Fruit fly (Drosophila melanogaster): ENCODE measurements around the gene CG32473.

Gene CG32473

dm6 chr3R:13273462-13273861 is 29.0 kb upstream of the CG32473 start:
- TF ChIP-seq OdsH (GFP tag; optimal IDR thresholded peaks at IDR 0.05), result peak; percentile 6
- no peak for TF ChIP-seq CrebA (GFP tag; optimal IDR thresholded peaks at IDR 0.05; ENCODE audit: borderline replicate concordance)
- TF ChIP-seq Hr83 (GFP tag; optimal IDR thresholded peaks at IDR 0.05; ENCODE audit: poor library complexity, severe bottlenecking), result no peak
- TF ChIP-seq h (GFP tag; optimal IDR thresholded peaks at IDR 0.05), result peak; percentile 10
- TF ChIP-seq CG32264 (GFP tag; optimal IDR thresholded peaks at IDR 0.05), result no peak
- TF ChIP-seq sv (GFP tag; optimal IDR thresholded peaks at IDR 0.05), result no peak
- TF ChIP-seq Rel (GFP tag; optimal IDR thresholded peaks at IDR 0.05), result no peak
- peak; percentile 6 for TF ChIP-seq Rel (tag; optimal IDR thresholded peaks at IDR 0.05)
- no peak for TF ChIP-seq sage (GFP tag; optimal IDR thresholded peaks at IDR 0.05)
- TF ChIP-seq Dif (GFP tag; optimal IDR thresholded peaks at IDR 0.05; ENCODE audit: partially characterized antibody), result peak; percentile 10

DNA sequence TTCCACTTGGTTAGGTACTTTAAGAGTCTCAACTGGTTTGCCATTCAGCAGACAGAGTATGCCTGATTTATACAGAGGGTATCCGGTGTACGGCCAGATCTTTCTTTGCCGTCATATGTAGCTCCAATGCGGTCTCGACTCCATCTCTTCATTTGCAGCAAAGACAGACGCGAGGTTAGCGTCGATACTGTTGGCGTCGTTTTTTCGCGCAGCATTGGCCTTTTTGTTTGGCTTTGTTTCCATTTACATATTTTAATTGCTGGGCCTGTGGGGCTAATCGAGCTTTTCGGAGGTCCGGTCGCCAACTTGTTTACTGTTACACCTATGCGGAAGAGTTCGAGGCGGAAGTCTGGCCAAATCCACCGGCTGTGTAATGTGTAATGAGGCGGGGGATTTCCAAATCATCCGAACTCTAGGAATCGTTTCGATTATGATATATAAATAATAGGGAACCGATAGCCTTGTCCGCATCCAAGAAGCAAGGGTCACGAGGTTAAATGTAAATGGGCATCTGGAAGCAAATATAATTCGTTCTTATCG is 28.1 kb upstream of the CG32473 start:
- TF ChIP-seq Hr83 (GFP tag; optimal IDR thresholded peaks at IDR 0.05; ENCODE audit: poor library complexity, severe bottlenecking) (no peak), Sp1 (GFP tag; optimal IDR thresholded peaks at IDR 0.05) (no peak), rgr (GFP tag; optimal IDR thresholded peaks at IDR 0.05) (no peak), CG9705 (GFP tag; optimal IDR thresholded peaks at IDR 0.05) (no peak), psq (GFP tag; optimal IDR thresholded peaks at IDR 0.05) (no peak)

DNA sequence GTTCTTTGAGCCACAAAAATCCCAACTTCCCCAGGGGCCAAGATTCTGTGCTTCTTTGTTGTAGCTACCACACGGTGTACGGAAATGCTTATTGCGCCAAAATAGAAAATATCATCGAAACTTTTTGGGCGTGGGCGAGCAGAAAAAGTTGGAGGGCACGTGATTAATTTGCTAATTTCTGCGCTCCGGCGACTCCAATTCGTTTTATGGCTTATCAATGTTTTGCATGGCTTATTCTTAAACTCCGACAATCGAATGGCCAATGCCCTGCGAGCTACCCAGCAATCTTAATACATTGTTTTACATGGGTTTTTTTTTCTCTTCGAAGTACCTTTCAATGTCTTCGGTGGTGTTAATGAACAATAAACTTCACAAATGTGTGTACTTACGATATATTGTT is 27.0 kb upstream of the CG32473 start:
- no peak for TF ChIP-seq lola (GFP tag; optimal IDR thresholded peaks at IDR 0.05)
- TF ChIP-seq woc (GFP tag; optimal IDR thresholded peaks at IDR 0.05), result no peak
- TF ChIP-seq Jra (GFP tag; optimal IDR thresholded peaks at IDR 0.05), result no peak
- no peak for TF ChIP-seq ey (GFP tag; optimal IDR thresholded peaks at IDR 0.05)
- no peak for TF ChIP-seq h (GFP tag; optimal IDR thresholded peaks at IDR 0.05)
- no peak for TF ChIP-seq CG9705 (GFP tag; optimal IDR thresholded peaks at IDR 0.05)
- no peak for TF ChIP-seq N (GFP tag; optimal IDR thresholded peaks at IDR 0.05)
- no peak for TF ChIP-seq Myc (optimal IDR thresholded peaks at IDR 0.05)
- TF ChIP-seq HLH106 (tag; optimal IDR thresholded peaks at IDR 0.05), result no peak
- TF ChIP-seq Mio (GFP tag; optimal IDR thresholded peaks at IDR 0.05), result no peak
- no peak for TF ChIP-seq usp (GFP tag; optimal IDR thresholded peaks at IDR 0.05)
- no peak for TF ChIP-seq Dfd (GFP tag; optimal IDR thresholded peaks at IDR 0.05)
- TF ChIP-seq CrebA (GFP tag; optimal IDR thresholded peaks at IDR 0.05; ENCODE audit: borderline replicate concordance), result no peak
- no peak for TF ChIP-seq Vsx2 (GFP tag; optimal IDR thresholded peaks at IDR 0.05; ENCODE audit: partially characterized antibody)
- no peak for TF ChIP-seq dl (GFP tag; optimal IDR thresholded peaks at IDR 0.05; ENCODE audit: insufficient read depth in 1 of 2, partially characterized antibody in 2 of 2)
- TF ChIP-seq Sp1 (GFP tag; optimal IDR thresholded peaks at IDR 0.05), result no peak

DNA sequence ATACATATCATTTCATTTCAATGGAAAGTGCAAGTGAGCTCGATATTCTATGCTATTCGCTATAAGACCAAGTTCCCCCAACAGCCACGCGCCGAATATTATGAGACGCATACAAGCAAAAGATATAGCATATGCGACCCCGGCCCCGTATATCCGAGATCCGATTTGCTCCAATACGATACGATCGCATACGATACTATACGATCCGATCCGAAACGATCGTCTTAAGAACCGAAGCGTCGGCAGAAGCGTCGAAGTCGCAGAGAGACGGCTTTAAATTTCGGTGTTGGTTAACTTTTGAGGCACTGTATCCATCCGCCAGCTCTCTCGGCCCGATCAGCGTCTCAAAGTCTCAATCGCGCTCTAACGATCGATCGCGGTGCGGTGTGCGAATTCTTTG is 23.0 kb upstream of the CG32473 start, which contains the start of gene CG8630:
CG8630 (plus strand) TSS at position 303 of the 400 bp plus-strand sequence.
- TF ChIP-seq woc (GFP tag; optimal IDR thresholded peaks at IDR 0.05) (no peak), Dfd (GFP tag; optimal IDR thresholded peaks at IDR 0.05) (no peak), Hr83 (GFP tag; optimal IDR thresholded peaks at IDR 0.05; ENCODE audit: poor library complexity, severe bottlenecking) (no peak), CG9705 (GFP tag; optimal IDR thresholded peaks at IDR 0.05) (no peak), CrebA (GFP tag; optimal IDR thresholded peaks at IDR 0.05; ENCODE audit: borderline replicate concordance) (no peak), rgr (GFP tag; optimal IDR thresholded peaks at IDR 0.05) (no peak), Dif (GFP tag; optimal IDR thresholded peaks at IDR 0.05; ENCODE audit: partially characterized antibody) (no peak), Abd-B (GFP tag; optimal IDR thresholded peaks at IDR 0.05) (no peak), Myc (optimal IDR thresholded peaks at IDR 0.05) (no peak), br (GFP tag; optimal IDR thresholded peaks at IDR 0.05) (no peak)

DNA sequence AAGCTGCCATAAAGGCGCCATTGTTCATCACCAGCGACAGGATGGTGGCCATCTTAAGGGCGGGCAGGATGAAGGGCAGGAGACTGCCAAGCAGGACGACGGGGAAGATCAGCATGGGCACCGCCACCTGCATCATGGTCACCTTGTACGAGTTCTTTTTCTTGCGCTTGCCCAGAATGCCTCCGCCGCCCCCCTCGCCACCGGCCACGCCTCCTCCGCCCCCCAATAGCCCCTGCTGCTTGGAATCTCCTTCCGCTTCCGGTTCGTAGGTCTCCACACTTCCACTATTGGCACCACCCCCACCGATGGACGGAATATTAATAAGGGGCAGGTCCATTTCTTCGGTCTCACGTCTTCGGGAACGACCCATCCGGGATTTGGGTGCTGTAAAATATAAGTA is 17.3 kb upstream of the CG32473 start:
- TF ChIP-seq Abd-B (GFP tag; optimal IDR thresholded peaks at IDR 0.05), result no peak
- TF ChIP-seq Hr83 (GFP tag; optimal IDR thresholded peaks at IDR 0.05; ENCODE audit: poor library complexity, severe bottlenecking), result no peak
- TF ChIP-seq pan (optimal IDR thresholded peaks at IDR 0.05), result no peak
- TF ChIP-seq foxo (GFP tag; optimal IDR thresholded peaks at IDR 0.05), result no peak
- no peak for TF ChIP-seq h (GFP tag; optimal IDR thresholded peaks at IDR 0.05)
- peak; percentile 97 for TF ChIP-seq Dfd (GFP tag; optimal IDR thresholded peaks at IDR 0.05)
